Worm (Caenorhabditis elegans) whole organism, late embryonic: ENCODE measurements around the gene lin-37.

ENCODE experiments used
- C08G9.2 ChIP-seq: sonication (generic microtip); optimal IDR thresholded peaks from 2 replicates; lab custom pipeline; 2016; ENCODE audit warnings: mild to moderate bottlenecking, missing genetic modification characterization, moderate library complexity, missing compliant biosample characterization
- ceh-22 ChIP-seq: sonication (generic microtip); optimal IDR thresholded peaks from 2 replicates; lab custom pipeline; 2017; ENCODE audit warnings: missing biosample characterization, missing genetic modification characterization
- ceh-30 ChIP-seq: fragments of 150-350 bp; optimal IDR thresholded peaks from 2 replicates; lab custom pipeline; 2014; ENCODE audit warnings: missing biosample characterization, missing genetic modification characterization
- ceh-34 ChIP-seq: sonication (generic microtip); optimal IDR thresholded peaks from 2 replicates; lab custom pipeline; 2016; ENCODE audit warnings: mild to moderate bottlenecking, missing genetic modification characterization, missing compliant biosample characterization
- ceh-9 ChIP-seq: sonication (generic microtip); optimal IDR thresholded peaks from 2 replicates; lab custom pipeline; 2016; ENCODE audit warnings: mild to moderate bottlenecking, missing genetic modification characterization, inconsistent platforms, missing compliant biosample characterization
- hlh-30 ChIP-seq: sonication (generic microtip); optimal IDR thresholded peaks from 2 replicates; lab custom pipeline; 2017; ENCODE audit warnings: antibody characterized with exemption, missing genetic modification characterization, missing compliant biosample characterization; ENCODE audit not compliant: insufficient read depth
- madf-2 ChIP-seq: sonication (generic microtip); optimal IDR thresholded peaks from 2 replicates; lab custom pipeline; 2017; ENCODE audit warnings: missing genetic modification characterization, missing compliant biosample characterization
- mec-3 ChIP-seq: sonication (generic microtip); optimal IDR thresholded peaks from 2 replicates; lab custom pipeline; 2016; ENCODE audit warnings: borderline replicate concordance, missing genetic modification characterization, missing compliant biosample characterization
- nhr-11 ChIP-seq: fragments of 150-350 bp; optimal IDR thresholded peaks from 2 replicates; lab custom pipeline; 2014; ENCODE audit warnings: missing biosample characterization, missing genetic modification characterization
- npax-4 ChIP-seq: sonication (generic microtip); optimal IDR thresholded peaks from 2 replicates; lab custom pipeline; 2016; ENCODE audit warnings: missing genetic modification characterization, missing compliant biosample characterization
- pha-4 ChIP-seq: fragments of 150-350 bp; optimal IDR thresholded peaks from 2 replicates; lab custom pipeline; 2018; ENCODE audit warnings: missing biosample characterization, missing genetic modification reagents, missing genetic modification characterization
- syd-9 ChIP-seq: sonication (generic microtip); optimal IDR thresholded peaks from 2 replicates; lab custom pipeline; 2016; ENCODE audit warnings: mild to moderate bottlenecking, missing genetic modification characterization, moderate library complexity, missing compliant biosample characterization
- tbx-2 ChIP-seq: sonication (generic microtip); optimal IDR thresholded peaks from 2 replicates; lab custom pipeline; 2016; ENCODE audit warnings: missing genetic modification characterization, missing compliant biosample characterization
- zip-5 ChIP-seq: sonication (generic microtip); optimal IDR thresholded peaks from 2 replicates; lab custom pipeline; 2016; ENCODE audit warnings: missing genetic modification characterization, missing compliant biosample characterization

- TF ChIP-seq ceh-22 (tag; lab: Kevin White, UChicago) (no peak), syd-9 (tag; lab: Kevin White, UChicago) (no peak), pha-4 (tag; lab: Kevin White, UChicago) (no peak), madf-2 (tag; lab: Kevin White, UChicago) (no peak), C08G9.2 (tag; lab: Kevin White, UChicago) (no peak), npax-4 (no peak), ceh-34 (tag; lab: Kevin White, UChicago) (no peak), ceh-9 (tag; lab: Kevin White, UChicago) (no peak), hlh-30 (no peak), zip-5 (tag; lab: Kevin White, UChicago) (no peak), mec-3 (tag; lab: Kevin White, UChicago) (no peak), ceh-30 (tag; lab: Kevin White, UChicago) (no peak), tbx-2 (tag; lab: Kevin White, UChicago) (no peak), nhr-11 (tag; lab: Kevin White, UChicago) (no peak)
Measured at ce11 chrIII:7045643-7046042, 26.7 kb downstream of the lin-37 start, which contains the start of gene R01H2.7.
